Fruit fly (Drosophila melanogaster) whole organism, embryonic: Measurements from ENCODE around the gene CG14341.

Experiments
- Aef1 ChIP-seq: fragments of 200-800 bp; sonication (Bioruptor generic); IDR thresholded peaks from 3 replicates; pipeline ENCODE4 v1.3.6; 2022; ENCODE audit warnings: missing biosample characterization, missing genetic modification characterization
- Bdp1 ChIP-seq: fragments of 200-800 bp; sonication (Bioruptor generic); optimal IDR thresholded peaks from 3 replicates; lab custom pipeline; 2016; ENCODE audit warnings: missing biosample characterization, missing genetic modification characterization
- CG10462 ChIP-seq: fragments of 200-800 bp; sonication (Bioruptor generic); optimal IDR thresholded peaks from 2 replicates; lab custom pipeline; 2016; ENCODE audit warnings: missing biosample characterization, missing genetic modification characterization
- CG11696 ChIP-seq: fragments of 200-800 bp; sonication (Bioruptor generic); IDR thresholded peaks from 2 replicates; pipeline ENCODE4 v1.3.6; 2022; ENCODE audit warnings: missing biosample characterization, missing genetic modification characterization
- CG12769 ChIP-seq: fragments of 200-800 bp; sonication (Bioruptor generic); optimal IDR thresholded peaks from 2 replicates; lab custom pipeline; 2019; ENCODE audit warnings: missing biosample characterization, mild to moderate bottlenecking, missing genetic modification characterization, moderate library complexity
- CG13123 ChIP-seq: fragments of 200-800 bp; sonication (Bioruptor generic); optimal IDR thresholded peaks from 2 replicates; lab custom pipeline; 2016; ENCODE audit warnings: missing biosample characterization, missing genetic modification characterization
- CG13624 ChIP-seq: fragments of 200-800 bp; sonication (Bioruptor generic); optimal IDR thresholded peaks from 2 replicates; lab custom pipeline; 2016; ENCODE audit warnings: missing biosample characterization, missing genetic modification characterization
- CG15479 ChIP-seq: fragments of 200-800 bp; sonication (Bioruptor generic); optimal IDR thresholded peaks from 3 replicates; lab custom pipeline; 2019; ENCODE audit warnings: missing biosample characterization, mild to moderate bottlenecking, missing genetic modification characterization, moderate library complexity
- CG16863 ChIP-seq: fragments of 200-800 bp; sonication (Bioruptor generic); optimal IDR thresholded peaks from 3 replicates; lab custom pipeline; 2016; ENCODE audit warnings: missing biosample characterization, missing genetic modification characterization
- CG18476 ChIP-seq: fragments of 200-800 bp; sonication (Bioruptor generic); optimal IDR thresholded peaks from 2 replicates; lab custom pipeline; 2016; ENCODE audit warnings: missing biosample characterization, mild to moderate bottlenecking, missing genetic modification characterization
- CG32767 ChIP-seq: fragments of 200-800 bp; sonication (Bioruptor generic); IDR thresholded peaks from 2 replicates; pipeline ENCODE4 v1.3.6; 2022; ENCODE audit warnings: missing biosample characterization, missing genetic modification characterization
- CG3726 ChIP-seq: fragments of 200-800 bp; sonication (Bioruptor generic); IDR thresholded peaks from 3 replicates; pipeline ENCODE4, ENCODE4 v1.3.6; 2022; ENCODE audit warnings: missing biosample characterization, missing genetic modification characterization
- CG5245 ChIP-seq: fragments of 200-800 bp; sonication (Bioruptor generic); optimal IDR thresholded peaks from 3 replicates; lab custom pipeline; 2016; ENCODE audit warnings: missing biosample characterization, missing genetic modification characterization
- CG6813 ChIP-seq: fragments of 200-800 bp; sonication (Bioruptor generic); optimal IDR thresholded peaks from 2 replicates; lab custom pipeline; 2017; ENCODE audit warnings: missing biosample characterization, missing genetic modification characterization, mild to moderate bottlenecking, moderate library complexity, missing genetic modification reagents
- CG7928 ChIP-seq: fragments of 200-800 bp; sonication (Bioruptor generic); optimal IDR thresholded peaks from 2 replicates; lab custom pipeline; 2017; ENCODE audit warnings: missing biosample characterization, mild to moderate bottlenecking, missing genetic modification characterization
- CG7963 ChIP-seq: fragments of 200-800 bp; sonication (Bioruptor generic); IDR thresholded peaks from 3 replicates; pipeline ENCODE4 v1.3.6; 2022; ENCODE audit warnings: missing biosample characterization, missing genetic modification characterization; ENCODE audit not compliant: partially characterized antibody
- CG9817 ChIP-seq: fragments of 200-800 bp; sonication (Bioruptor generic); optimal IDR thresholded peaks from 2 replicates; lab custom pipeline; 2018; ENCODE audit warnings: missing biosample characterization, mild to moderate bottlenecking, missing genetic modification characterization, moderate library complexity
- GATAe ChIP-seq: fragments of 200-800 bp; sonication (Bioruptor generic); conservative IDR thresholded peaks from 2 replicates; pipeline ENCODE4 v1.3.6; 2022; ENCODE audit warnings: missing biosample characterization, missing genetic modification characterization
- HLH4C ChIP-seq: fragments of 200-800 bp; sonication (Bioruptor generic); IDR thresholded peaks from 3 replicates; pipeline ENCODE4 v1.3.6; 2022; ENCODE audit warnings: missing biosample characterization, missing genetic modification characterization; ENCODE audit not compliant: partially characterized antibody
- HLHmδ ChIP-seq: fragments of 200-800 bp; sonication (Bioruptor generic); optimal IDR thresholded peaks from 2 replicates; lab custom pipeline; 2018; ENCODE audit warnings: missing biosample characterization, mild to moderate bottlenecking, missing genetic modification characterization, moderate library complexity
- MBD-R2 ChIP-seq: fragments of 200-800 bp; sonication (Bioruptor generic); IDR thresholded peaks from 2 replicates; pipeline ENCODE4 v1.3.6; 2022; ENCODE audit warnings: missing biosample characterization, missing genetic modification characterization
- MTF-1 ChIP-seq: fragments of 200-800 bp; sonication (Bioruptor generic); optimal IDR thresholded peaks from 2 replicates; lab custom pipeline; 2018; ENCODE audit warnings: missing biosample characterization, mild to moderate bottlenecking, missing genetic modification characterization, borderline replicate concordance
- Meics ChIP-seq: fragments of 200-800 bp; sonication (Bioruptor generic); optimal IDR thresholded peaks from 2 replicates; lab custom pipeline; 2017; ENCODE audit warnings: missing biosample characterization, mild to moderate bottlenecking, missing genetic modification characterization
- Nf-YC ChIP-seq: fragments of 200-800 bp; optimal IDR thresholded peaks from 3 replicates; lab custom pipeline; 2019; ENCODE audit warnings: missing biosample characterization, mild to moderate bottlenecking, missing genetic modification characterization, moderate library complexity
- Scr ChIP-seq: fragments of 200-800 bp; sonication (Bioruptor generic); IDR thresholded peaks from 2 replicates; pipeline ENCODE4 v1.3.6; 2022; ENCODE audit warnings: missing biosample characterization, missing genetic modification characterization; ENCODE audit not compliant: partially characterized antibody
- Vsx1 ChIP-seq: fragments of 200-800 bp; sonication (Bioruptor generic); optimal IDR thresholded peaks from 2 replicates; lab custom pipeline; 2017; ENCODE audit warnings: missing biosample characterization, mild to moderate bottlenecking, missing genetic modification characterization, missing genetic modification reagents
- ara ChIP-seq: fragments of 200-800 bp; sonication (Bioruptor generic); IDR thresholded peaks from 2 replicates; pipeline ENCODE4 v1.3.6; 2022; ENCODE audit warnings: missing biosample characterization, missing genetic modification characterization
- cas ChIP-seq: fragments of 200-800 bp; sonication (Bioruptor generic); IDR thresholded peaks from 2 replicates; pipeline ENCODE4 v1.3.6; 2022; ENCODE audit warnings: missing biosample characterization, missing genetic modification characterization
- dati ChIP-seq: fragments of 200-800 bp; sonication (Bioruptor generic); IDR thresholded peaks from 2 replicates; pipeline ENCODE4 v1.3.6; 2022; ENCODE audit warnings: missing biosample characterization, missing genetic modification characterization
- dm ChIP-seq: fragments of 200-800 bp; sonication (Bioruptor generic); optimal IDR thresholded peaks from 3 replicates; lab custom pipeline; 2016; ENCODE audit warnings: missing biosample characterization, missing genetic modification characterization
- en ChIP-seq: fragments of 200-800 bp; sonication (Bioruptor generic); optimal IDR thresholded peaks from 2 replicates; lab custom pipeline; 2016; ENCODE audit warnings: missing biosample characterization, missing genetic modification characterization
- gcm2 ChIP-seq: fragments of 200-800 bp; sonication (Bioruptor generic); optimal IDR thresholded peaks from 2 replicates; lab custom pipeline; 2016; ENCODE audit warnings: missing biosample characterization, missing genetic modification characterization
- gfzf ChIP-seq: fragments of 200-800 bp; sonication (Bioruptor generic); optimal IDR thresholded peaks from 2 replicates; lab custom pipeline; 2016; ENCODE audit warnings: missing biosample characterization, mild to moderate bottlenecking, missing genetic modification characterization, moderate library complexity
- gsb ChIP-seq: fragments of 200-800 bp; sonication (Bioruptor generic); IDR thresholded peaks from 2 replicates; pipeline ENCODE4 v1.3.6; 2022; ENCODE audit warnings: missing biosample characterization, missing genetic modification characterization
- h ChIP-seq: fragments of >200 bp; optimal IDR thresholded peaks from 2 replicates; lab custom pipeline; 2017
- inv ChIP-seq: fragments of 200-800 bp; sonication (Bioruptor generic); IDR thresholded peaks from 2 replicates; pipeline ENCODE4 v1.3.6; 2022; ENCODE audit warnings: missing biosample characterization, missing genetic modification characterization; ENCODE audit not compliant: partially characterized antibody
- kni ChIP-seq: fragments of 200-800 bp; sonication (Bioruptor generic); optimal IDR thresholded peaks from 3 replicates; lab custom pipeline; 2017; ENCODE audit warnings: mild to moderate bottlenecking, missing biosample characterization, missing genetic modification reagents, missing genetic modification characterization
- mirr ChIP-seq: fragments of 200-800 bp; sonication (Bioruptor generic); optimal IDR thresholded peaks from 3 replicates; lab custom pipeline; 2018; ENCODE audit warnings: missing biosample characterization, mild to moderate bottlenecking, missing genetic modification characterization
- pan ChIP-seq, 4 experiments: fragments of >200 bp in 3 of 4; fragments of 200-800 bp in 1 of 4; sonication (Bioruptor generic) in 1 of 4; optimal IDR thresholded peaks in 3 of 4; IDR thresholded peaks in 1 of 4; 2 replicates each; pipeline versions ENCODE4 v1.3.6 to Lab custom; 2017 to 2022; ENCODE audit warnings: missing biosample characterization in 2 of 4, missing genetic modification characterization in 2 of 4, mixed read lengths in 1 of 4
- repo ChIP-seq: fragments of 200-800 bp; sonication (Bioruptor generic); optimal IDR thresholded peaks from 2 replicates; lab custom pipeline; 2016; ENCODE audit warnings: missing biosample characterization, missing genetic modification characterization
- slou ChIP-seq: fragments of 200-800 bp; sonication (Bioruptor generic); optimal IDR thresholded peaks from 3 replicates; lab custom pipeline; 2016; ENCODE audit warnings: missing biosample characterization, missing genetic modification characterization
- so ChIP-seq: fragments of 200-800 bp; sonication (Bioruptor generic); IDR thresholded peaks from 3 replicates; pipeline ENCODE4 v1.3.6; 2022; ENCODE audit warnings: missing biosample characterization, missing genetic modification characterization
- sqz ChIP-seq: fragments of 200-800 bp; sonication (Bioruptor generic); optimal IDR thresholded peaks from 3 replicates; lab custom pipeline; 2018; ENCODE audit warnings: missing biosample characterization, mild to moderate bottlenecking, missing genetic modification characterization
- toy ChIP-seq: fragments of 200-800 bp; sonication (Bioruptor generic); IDR thresholded peaks from 2 replicates; pipeline ENCODE4 v1.3.6; 2022; ENCODE audit warnings: missing biosample characterization, missing genetic modification characterization
- usp ChIP-seq: fragments of >200 bp; optimal IDR thresholded peaks from 2 replicates; lab custom pipeline; 2017; ENCODE audit warnings: missing biosample characterization, missing genetic modification characterization
- z ChIP-seq: fragments of 200-800 bp; sonication (Bioruptor generic); IDR thresholded peaks from 3 replicates; pipeline ENCODE4 v1.3.6; 2022; ENCODE audit warnings: missing biosample characterization, missing genetic modification characterization
- zen2 ChIP-seq: fragments of 200-800 bp; sonication (Bioruptor generic); IDR thresholded peaks from 3 replicates; pipeline ENCODE4 v1.3.6; 2022; ENCODE audit warnings: missing biosample characterization, missing genetic modification characterization; ENCODE audit not compliant: partially characterized antibody

The CG14341 gene

DNA sequence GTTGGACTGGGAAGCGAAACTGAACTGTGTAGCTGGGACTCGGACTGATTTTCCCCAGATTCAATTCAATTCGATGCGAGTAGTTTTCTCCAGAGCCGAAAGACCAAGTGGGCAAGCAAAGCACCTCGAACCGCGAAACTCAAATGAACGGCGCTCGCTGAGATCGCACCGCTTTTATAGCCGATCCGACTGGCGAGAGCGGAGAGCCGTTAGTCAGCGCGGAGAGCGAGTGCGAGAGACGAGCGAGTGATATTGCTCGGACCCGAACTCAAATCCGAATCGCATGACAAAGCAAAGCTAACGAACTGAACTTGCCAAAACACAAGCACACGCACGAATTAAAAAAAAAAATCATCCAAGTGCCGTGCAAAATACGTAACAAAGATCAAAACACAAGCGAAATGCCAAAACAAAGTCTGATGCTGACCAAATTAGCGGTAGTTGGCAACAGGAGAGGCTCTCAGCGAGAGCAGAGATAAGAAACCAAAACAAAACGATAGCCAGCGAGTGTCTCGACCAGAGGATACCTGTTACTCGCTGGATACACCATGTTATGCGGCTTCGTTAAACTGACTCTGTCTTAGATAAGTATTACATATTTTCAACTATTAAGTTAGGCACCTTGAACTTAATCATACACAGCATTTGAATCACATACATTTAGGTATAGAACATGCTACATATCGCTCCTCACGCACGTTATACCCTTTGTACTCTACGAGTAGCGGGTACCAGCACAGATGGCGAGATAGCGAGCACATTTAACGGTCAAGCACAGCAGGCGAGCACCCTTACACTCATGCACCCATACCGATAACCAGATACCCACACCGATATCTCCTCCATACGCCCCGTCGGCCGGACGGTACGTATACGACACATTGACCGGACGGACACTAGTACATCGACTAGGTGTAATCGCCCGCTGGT is 47.2 kb upstream of the CG14341 start (continued):
- TF ChIP-seq Vsx1 (GFP tag; lab: Kevin White, UChicago) (peak; percentile 33), CG5245 (GFP tag; lab: Kevin White, UChicago) (peak; percentile 44), Meics (GFP tag; lab: Kevin White, UChicago) (peak; percentile 80), MBD-R2 (GFP tag; lab: Robert Waterston, UW) (peak; percentile 44; the same call in 1 of the 2 replicates), CG3726 (0 out of 3 replicates have a peak, but pooled peaks have one; percentile 55), GATAe (GFP tag; lab: Robert Waterston, UW) (peak; percentile 85), Nf-YC (tag; lab: Kevin White, UChicago) (peak; percentile 6), pan (optimal IDR thresholded peaks at IDR 0.05; lab: Kevin White, UChicago) (peak in 1 of 2 experiments; percentile 55), pan (GFP tag; optimal IDR thresholded peaks at IDR 0.05 in 1 of 2, IDR thresholded peaks at IDR 0.05 in 1 of 2) (peak in 1 of 2 experiments; percentile 67), so (GFP tag; lab: Robert Waterston, UW) (peak; percentile 71), CG18476 (GFP tag; lab: Kevin White, UChicago) (peak; percentile 66), Bdp1 (GFP tag; lab: Kevin White, UChicago) (peak; percentile 62), CG9817 (tag; lab: Kevin White, UChicago) (peak; percentile 68), CG13123 (peak; percentile 25), cas (GFP tag; lab: Robert Waterston, UW) (0 out of 2 replicates have a peak, but pooled peaks have one; percentile 18), CG15479 (GFP tag; lab: Kevin White, UChicago) (peak; percentile 78), CG7963 (GFP tag; lab: Robert Waterston, UW) (no peak), Scr (GFP tag; lab: Robert Waterston, UW) (no peak), h (no peak), zen2 (GFP tag; lab: Robert Waterston, UW) (peak; percentile 43; the same call in 1 of the 3 replicates), dm (peak; percentile 12), en (GFP tag; lab: Kevin White, UChicago) (peak; percentile 33), HLHmδ (GFP tag; lab: Kevin White, UChicago) (peak; percentile 33), repo (GFP tag; lab: Kevin White, UChicago) (peak; percentile 13), CG7928 (GFP tag; lab: Kevin White, UChicago) (no peak), kni (GFP tag; lab: Kevin White, UChicago) (no peak), CG6813 (GFP tag; lab: Kevin White, UChicago) (peak; percentile 12), CG32767 (GFP tag; lab: Robert Waterston, UW) (peak; percentile 63), usp (GFP tag; lab: Kevin White, UChicago) (no peak), CG11696 (GFP tag; lab: Robert Waterston, UW) (peak; percentile 55), Aef1 (GFP tag; lab: Robert Waterston, UW) (peak; percentile 69), CG13624 (GFP tag; lab: Kevin White, UChicago) (peak; percentile 74), z (GFP tag; lab: Robert Waterston, UW) (peak; percentile 67; the same call in 2 of the 3 replicates), slou (peak; percentile 37), gsb (peak; percentile 55; the same call in 1 of the 2 replicates), HLH4C (GFP tag; lab: Robert Waterston, UW) (peak; percentile 37; the same call in 2 of the 3 replicates), CG12769 (tag; lab: Kevin White, UChicago) (peak; percentile 93), gfzf (GFP tag; lab: Kevin White, UChicago) (no peak), CG16863 (peak; percentile 58), gcm2 (peak; percentile 55), ara (peak; percentile 36; the same call in 1 of the 2 replicates), dati (GFP tag; lab: Robert Waterston, UW) (peak; percentile 28; the same call in 1 of the 2 replicates), mirr (GFP tag; lab: Kevin White, UChicago) (peak; percentile 47), sqz (GFP tag; lab: Kevin White, UChicago) (no peak), CG10462 (GFP tag; lab: Kevin White, UChicago) (peak; percentile 26), inv (GFP tag; lab: Robert Waterston, UW) (no peak), toy (GFP tag; lab: Robert Waterston, UW) (0 out of 2 replicates have a peak, but pooled peaks have one; percentile 36), MTF-1 (GFP tag; lab: Kevin White, UChicago) (peak; percentile 48)
